Worm (Caenorhabditis elegans) whole organism, L3 larva: Measurements from ENCODE around the gene abu-12.

Experiments used
- R02D3.7 ChIP-seq: fragments of 150-350 bp; optimal IDR thresholded peaks from 2 replicates; lab custom pipeline; 2014; ENCODE audit warnings: missing biosample characterization, missing genetic modification characterization
- aly-2 ChIP-seq: fragments of 150-350 bp; optimal IDR thresholded peaks from 2 replicates; lab custom pipeline; 2014; ENCODE audit warnings: missing biosample characterization, missing genetic modification characterization
- ama-1 ChIP-seq: fragments of 150-350 bp; optimal IDR thresholded peaks from 2 replicates; lab custom pipeline; 2018
- ceh-16 ChIP-seq: sonication (generic microtip); optimal IDR thresholded peaks from 2 replicates; lab custom pipeline; 2017; ENCODE audit warnings: missing biosample characterization, missing genetic modification characterization
- ceh-28 ChIP-seq: fragments of 150-350 bp; optimal IDR thresholded peaks from 2 replicates; lab custom pipeline; 2014; ENCODE audit warnings: missing biosample characterization, missing genetic modification reagents, missing genetic modification characterization
- ceh-82 ChIP-seq: fragments of 150-350 bp; optimal IDR thresholded peaks from 2 replicates; lab custom pipeline; 2014; ENCODE audit warnings: missing biosample characterization, missing genetic modification characterization
- ceh-9 ChIP-seq: sonication (generic microtip); optimal IDR thresholded peaks from 2 replicates; lab custom pipeline; 2018; ENCODE audit warnings: missing biosample characterization, missing genetic modification characterization
- daf-12 ChIP-seq: fragments of 150-350 bp; optimal IDR thresholded peaks from 2 replicates; lab custom pipeline; 2014; ENCODE audit warnings: missing biosample characterization, missing genetic modification reagents, missing genetic modification characterization
- egl-27 ChIP-seq: sonication (generic microtip); optimal IDR thresholded peaks from 4 replicates; lab custom pipeline; 2017; ENCODE audit warnings: missing biosample characterization, missing genetic modification reagents, missing genetic modification characterization
- egl-5 ChIP-seq: fragments of 150-350 bp; optimal IDR thresholded peaks from 2 replicates; lab custom pipeline; 2017; ENCODE audit warnings: missing biosample characterization, missing genetic modification reagents, missing genetic modification characterization, inconsistent platforms
- elt-2 ChIP-seq: sonication (generic microtip); optimal IDR thresholded peaks from 2 replicates; lab custom pipeline; 2016; ENCODE audit warnings: missing genetic modification reagents, mild to moderate bottlenecking, missing genetic modification characterization, missing compliant biosample characterization
- elt-3 ChIP-seq, 3 experiments: fragments of 150-350 bp in 1 of 3; sonication (generic microtip) in 2 of 3; optimal IDR thresholded peaks; 2 replicates in 2 of 3; 4 replicates in 1 of 3; lab custom pipeline; 2014 to 2017; ENCODE audit warnings: missing biosample characterization in 3 of 3, missing genetic modification characterization in 3 of 3
- eor-1 ChIP-seq, 2 experiments: fragments of 150-350 bp; optimal IDR thresholded peaks; 2 replicates each; lab custom pipeline; 2014 to 2018; ENCODE audit warnings: missing biosample characterization in 2 of 2, missing genetic modification characterization in 2 of 2
- fkh-10 ChIP-seq: sonication (generic microtip); optimal IDR thresholded peaks from 2 replicates; lab custom pipeline; 2017; ENCODE audit warnings: missing biosample characterization, missing genetic modification reagents, missing genetic modification characterization
- fos-1 ChIP-seq: fragments of 150-350 bp; optimal IDR thresholded peaks from 2 replicates; lab custom pipeline; 2014; ENCODE audit warnings: missing biosample characterization, missing genetic modification characterization
- hmg-11 ChIP-seq: sonication (generic microtip); optimal IDR thresholded peaks from 2 replicates; lab custom pipeline; 2016; ENCODE audit warnings: missing genetic modification characterization, missing compliant biosample characterization
- jun-1 ChIP-seq: fragments of 150-350 bp; optimal IDR thresholded peaks from 2 replicates; lab custom pipeline; 2014; ENCODE audit warnings: missing biosample characterization, missing genetic modification reagents, missing genetic modification characterization
- lin-15B ChIP-seq: fragments of 150-350 bp; optimal IDR thresholded peaks from 2 replicates; lab custom pipeline; 2014; ENCODE audit warnings: missing biosample characterization, missing genetic modification characterization
- lin-39 ChIP-seq: fragments of 150-350 bp; optimal IDR thresholded peaks from 2 replicates; lab custom pipeline; 2018; ENCODE audit warnings: missing biosample characterization, missing genetic modification reagents, missing genetic modification characterization
- lsy-12 ChIP-seq: sonication (generic microtip); optimal IDR thresholded peaks from 2 replicates; lab custom pipeline; 2016; ENCODE audit warnings: mild to moderate bottlenecking, missing genetic modification characterization, missing compliant biosample characterization
- mdl-1 ChIP-seq: fragments of 150-350 bp; optimal IDR thresholded peaks from 2 replicates; lab custom pipeline; 2014; ENCODE audit warnings: missing biosample characterization, missing genetic modification characterization
- mml-1 ChIP-seq: fragments of 150-350 bp; sonication (generic microtip); optimal IDR thresholded peaks from 3 replicates; lab custom pipeline; 2014; ENCODE audit warnings: missing biosample characterization, missing genetic modification characterization
- nfya-1 ChIP-seq: sonication (generic microtip); optimal IDR thresholded peaks from 2 replicates; lab custom pipeline; 2017; ENCODE audit warnings: missing genetic modification characterization, mild to moderate bottlenecking, missing compliant biosample characterization, antibody characterized with exemption, moderate library complexity; ENCODE audit not compliant: insufficient read depth
- nhr-11 ChIP-seq: fragments of 150-350 bp; optimal IDR thresholded peaks from 2 replicates; lab custom pipeline; 2014; ENCODE audit warnings: missing biosample characterization, missing genetic modification characterization
- nhr-12 ChIP-seq: fragments of 150-350 bp; optimal IDR thresholded peaks from 2 replicates; lab custom pipeline; 2014; ENCODE audit warnings: missing biosample characterization, missing genetic modification characterization
- nhr-23 ChIP-seq: fragments of 150-350 bp; optimal IDR thresholded peaks from 2 replicates; lab custom pipeline; 2014; ENCODE audit warnings: missing biosample characterization, missing genetic modification reagents, missing genetic modification characterization
- nhr-237 ChIP-seq: fragments of 150-350 bp; optimal IDR thresholded peaks from 2 replicates; lab custom pipeline; 2014; ENCODE audit warnings: missing biosample characterization, missing genetic modification characterization
- nhr-43 ChIP-seq: sonication (generic microtip); optimal IDR thresholded peaks from 2 replicates; lab custom pipeline; 2016; ENCODE audit warnings: mild to moderate bottlenecking, missing genetic modification characterization, missing compliant biosample characterization; ENCODE audit not compliant: poor library complexity, severe bottlenecking
- pha-4 ChIP-seq: fragments of 150-350 bp; optimal IDR thresholded peaks from 2 replicates; lab custom pipeline; 2014; ENCODE audit warnings: missing biosample characterization, missing genetic modification reagents, missing genetic modification characterization
- sea-2 ChIP-seq: fragments of 150-350 bp; sonication (generic microtip); optimal IDR thresholded peaks from 4 replicates; lab custom pipeline; 2014; ENCODE audit warnings: missing biosample characterization, missing genetic modification reagents, missing genetic modification characterization
- skn-1 ChIP-seq: fragments of 150-350 bp; optimal IDR thresholded peaks from 2 replicates; lab custom pipeline; 2014; ENCODE audit warnings: missing biosample characterization, missing genetic modification characterization
- tbx-2 ChIP-seq: sonication (generic microtip); optimal IDR thresholded peaks from 2 replicates; lab custom pipeline; 2016; ENCODE audit warnings: mild to moderate bottlenecking, missing genetic modification characterization, missing compliant biosample characterization
- unc-39 ChIP-seq: sonication (generic microtip); optimal IDR thresholded peaks from 4 replicates; lab custom pipeline; 2017; ENCODE audit warnings: missing biosample characterization, missing genetic modification characterization
- zag-1 ChIP-seq: fragments of 150-350 bp; optimal IDR thresholded peaks from 2 replicates; lab custom pipeline; 2014; ENCODE audit warnings: missing biosample characterization, missing genetic modification characterization
- ztf-11 ChIP-seq: fragments of 150-350 bp; optimal IDR thresholded peaks from 2 replicates; lab custom pipeline; 2014; ENCODE audit warnings: missing biosample characterization, missing genetic modification characterization
- ztf-4 ChIP-seq: fragments of 150-350 bp; optimal IDR thresholded peaks from 2 replicates; lab custom pipeline; 2014; ENCODE audit warnings: missing biosample characterization, missing genetic modification characterization

abu-12 gene

ce11 chrX:489635-490105 is 32.3 kb upstream of the abu-12 start, which contains the start of gene egl-17 (continued):
- TF ChIP-seq ztf-4 (tag; lab: Kevin White, UChicago) (no peak), nhr-23 (tag; lab: Kevin White, UChicago) (no peak), daf-12 (tag; lab: Kevin White, UChicago) (no peak), ztf-11 (tag; lab: Kevin White, UChicago) (no peak), eor-1 (tag; optimal IDR thresholded peaks at IDR 0.05; lab: Kevin White, UChicago) (peak in 1 of 2 experiments; percentile 65), R02D3.7 (tag; lab: Kevin White, UChicago) (no peak)

ce11 chrX:487669-488068 is 30.3 kb upstream of the abu-12 start:
- no peak for TF ChIP-seq egl-5 (tag; lab: Kevin White, UChicago)
- TF ChIP-seq unc-39 (tag; lab: Kevin White, UChicago), result no peak
- TF ChIP-seq mml-1 (tag; lab: Kevin White, UChicago), result no peak
- TF ChIP-seq mdl-1, result no peak
- TF ChIP-seq ceh-9 (tag; lab: Kevin White, UChicago), result no peak
- TF ChIP-seq fos-1, result no peak
- TF ChIP-seq elt-3 (tag; optimal IDR thresholded peaks at IDR 0.05; lab: Kevin White, UChicago), result no peak
- no peak for TF ChIP-seq nhr-23 (tag; lab: Kevin White, UChicago)
- no peak for TF ChIP-seq nfya-1 (tag; lab: Kevin White, UChicago)
- TF ChIP-seq nhr-237 (tag; lab: Kevin White, UChicago), result no peak
- no peak for TF ChIP-seq aly-2 (tag; lab: Kevin White, UChicago)
- no peak for TF ChIP-seq elt-2 (tag; lab: Kevin White, UChicago)
- no peak for TF ChIP-seq nhr-43 (tag; lab: Kevin White, UChicago)
- TF ChIP-seq nhr-12, result no peak
- no peak for TF ChIP-seq hmg-11
- no peak for TF ChIP-seq lin-15B (tag; lab: Kevin White, UChicago)
- TF ChIP-seq daf-12 (tag; lab: Kevin White, UChicago), result no peak

ce11 chrX:481150-481549 is 23.7 kb upstream of the abu-12 start, which contains the start of gene che-2:
che-2 (plus strand) TSS chrX:481450.
- TF ChIP-seq ama-1 (no peak), lin-39 (tag; lab: Kevin White, UChicago) (no peak), sea-2 (GFP tag; lab: Kevin White, UChicago) (no peak), ceh-82 (no peak), ceh-16 (tag; lab: Kevin White, UChicago) (no peak), zag-1 (tag; lab: Kevin White, UChicago) (no peak), aly-2 (tag; lab: Kevin White, UChicago) (no peak), egl-27 (tag; lab: Kevin White, UChicago) (no peak), egl-5 (tag; lab: Kevin White, UChicago) (no peak), nhr-43 (tag; lab: Kevin White, UChicago) (no peak), skn-1 (no peak), hmg-11 (no peak), tbx-2 (tag; lab: Kevin White, UChicago) (no peak)

DNA sequence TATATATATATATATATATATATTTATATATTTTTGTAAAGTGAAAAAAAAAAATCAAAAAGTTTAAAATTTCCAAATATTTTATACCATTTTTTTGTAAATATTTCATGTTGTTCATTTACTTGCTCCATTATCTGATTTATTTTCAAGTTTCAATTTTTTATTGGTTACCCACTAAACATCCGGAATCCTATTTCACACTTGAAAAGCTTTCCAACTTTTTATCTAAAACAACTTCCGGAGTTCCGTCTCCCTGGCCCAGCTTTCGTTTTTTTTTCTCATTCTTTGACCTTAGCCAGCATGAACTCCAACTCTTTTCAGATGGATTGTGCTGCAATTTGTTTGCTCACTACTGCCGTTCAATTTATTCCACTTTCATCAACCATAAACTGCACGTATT is 18.9 kb upstream of the abu-12 start, which contains the start of gene F38G1.3:
Gene F38G1.3 (plus strand): TSS at position 301 of the 400 bp plus-strand sequence.
- TF ChIP-seq ceh-16 (tag; lab: Kevin White, UChicago), result no peak
- TF ChIP-seq hmg-11, result no peak
- no peak for TF ChIP-seq ceh-9 (tag; lab: Kevin White, UChicago)
- no peak for TF ChIP-seq skn-1
- TF ChIP-seq jun-1 (tag; lab: Kevin White, UChicago), result no peak
- TF ChIP-seq fkh-10 (GFP tag; lab: Kevin White, UChicago), result no peak
- no peak for TF ChIP-seq ama-1
- no peak for TF ChIP-seq nhr-11 (tag; lab: Kevin White, UChicago)
- TF ChIP-seq tbx-2 (tag; lab: Kevin White, UChicago), result no peak
- TF ChIP-seq pha-4 (tag; lab: Kevin White, UChicago), result no peak
- no peak for TF ChIP-seq unc-39 (tag; lab: Kevin White, UChicago)
- TF ChIP-seq aly-2 (tag; lab: Kevin White, UChicago), result no peak
- TF ChIP-seq lsy-12, result no peak
- no peak for TF ChIP-seq ceh-28
